Worm (Caenorhabditis elegans) whole organism, L1 larva: Measurements from ENCODE around the gene T05A8.11.
A peak's percentile ranks its signal among the peaks of the same experiment; 100 is the strongest.

Source experiments
- C04F5.9 ChIP-seq: sonication (generic microtip); optimal IDR thresholded peaks from 2 replicates; lab custom pipeline; 2016; ENCODE audit warnings: missing genetic modification characterization, missing compliant biosample characterization
- C34B4.2 ChIP-seq: sonication (generic microtip); optimal IDR thresholded peaks from 2 replicates; lab custom pipeline; 2017; ENCODE audit warnings: mild to moderate bottlenecking, missing genetic modification characterization, missing compliant biosample characterization
- ama-1 ChIP-seq: fragments of 150-350 bp; optimal IDR thresholded peaks from 2 replicates; lab custom pipeline; 2014
- ceh-8 ChIP-seq: fragments of 200-800 bp; sonication (Bioruptor generic); optimal IDR thresholded peaks from 2 replicates; lab custom pipeline; 2018; ENCODE audit warnings: mild to moderate bottlenecking, missing genetic modification characterization, moderate library complexity, missing compliant biosample characterization
- dpl-1 ChIP-seq, 3 experiments: fragments of 150-350 bp in 2 of 3; sonication (generic microtip) in 1 of 3; optimal IDR thresholded peaks; 2 replicates each; lab custom pipeline; 2014 to 2017; ENCODE audit warnings: missing biosample characterization in 3 of 3, missing genetic modification characterization in 3 of 3, missing genetic modification reagents in 3 of 3
- dsc-1 ChIP-seq: sonication (generic microtip); optimal IDR thresholded peaks from 2 replicates; lab custom pipeline; 2016; ENCODE audit warnings: mild to moderate bottlenecking, missing genetic modification characterization, missing compliant biosample characterization
- efl-1 ChIP-seq, 4 experiments: fragments of 150-350 bp; optimal IDR thresholded peaks in 3 of 4; peaks in 1 of 4; 1 replicate in 1 of 4; 2 replicates in 3 of 4; lab custom pipeline; 2014; ENCODE audit warnings: missing biosample characterization in 2 of 4, missing genetic modification characterization in 2 of 4, missing genetic modification reagents in 2 of 4
- fkh-4 ChIP-seq: sonication (generic microtip); optimal IDR thresholded peaks from 2 replicates; lab custom pipeline; 2016; ENCODE audit warnings: missing compliant biosample characterization, missing genetic modification characterization, borderline replicate concordance
- grh-1 ChIP-seq: fragments of 200-800 bp; sonication (Bioruptor generic); IDR thresholded peaks from 2 replicates; pipeline ENCODE4 v1.3.6; 2022; ENCODE audit warnings: missing genetic modification reagents, missing genetic modification characterization, missing compliant biosample characterization
- hlh-4 ChIP-seq: sonication (generic microtip); optimal IDR thresholded peaks from 2 replicates; lab custom pipeline; 2016; ENCODE audit warnings: mild to moderate bottlenecking, missing genetic modification characterization, missing compliant biosample characterization
- irx-1 ChIP-seq: sonication (generic microtip); optimal IDR thresholded peaks from 2 replicates; lab custom pipeline; 2016; ENCODE audit warnings: missing genetic modification characterization, missing compliant biosample characterization
- lin-13 ChIP-seq: fragments of 150-350 bp; optimal IDR thresholded peaks from 2 replicates; lab custom pipeline; 2014; ENCODE audit warnings: missing biosample characterization, missing genetic modification reagents, missing genetic modification characterization
- lin-14 ChIP-seq: fragments of 200-800 bp; sonication (Bioruptor generic); optimal IDR thresholded peaks from 2 replicates; lab custom pipeline; 2018; ENCODE audit warnings: mild to moderate bottlenecking, missing genetic modification characterization, moderate library complexity, missing compliant biosample characterization
- lin-39 ChIP-seq: fragments of 150-350 bp; optimal IDR thresholded peaks from 2 replicates; lab custom pipeline; 2014; ENCODE audit warnings: missing biosample characterization, missing genetic modification reagents, missing genetic modification characterization
- lir-3 ChIP-seq: sonication (generic microtip); optimal IDR thresholded peaks from 2 replicates; lab custom pipeline; 2016; ENCODE audit warnings: mild to moderate bottlenecking, missing genetic modification characterization, moderate library complexity, missing compliant biosample characterization; ENCODE audit not compliant: poor library complexity
- mef-2 ChIP-seq: fragments of 150-350 bp; optimal IDR thresholded peaks from 2 replicates; lab custom pipeline; 2014; ENCODE audit warnings: missing biosample characterization, missing genetic modification characterization
- mep-1 ChIP-seq: fragments of 150-350 bp; optimal IDR thresholded peaks from 2 replicates; lab custom pipeline; 2014; ENCODE audit warnings: missing biosample characterization, missing genetic modification characterization
- nhr-12 ChIP-seq: sonication (generic microtip); optimal IDR thresholded peaks from 2 replicates; lab custom pipeline; 2017; ENCODE audit warnings: missing biosample characterization, missing genetic modification characterization
- nhr-19 ChIP-seq: fragments of 200-800 bp; sonication (Bioruptor generic); conservative IDR thresholded peaks from 2 replicates; pipeline ENCODE4 v1.3.6; 2022; ENCODE audit warnings: missing genetic modification characterization, missing compliant biosample characterization
- nhr-20 ChIP-seq: sonication (generic microtip); optimal IDR thresholded peaks from 2 replicates; lab custom pipeline; 2016; ENCODE audit warnings: mild to moderate bottlenecking, missing genetic modification characterization, missing compliant biosample characterization
- nhr-28 ChIP-seq: fragments of 150-350 bp; optimal IDR thresholded peaks from 2 replicates; lab custom pipeline; 2014; ENCODE audit warnings: missing biosample characterization, missing genetic modification characterization
- nhr-85 ChIP-seq: sonication (generic microtip); peaks from one replicate; lab custom pipeline; 2016; ENCODE audit warnings: missing genetic modification characterization, inconsistent platforms, missing compliant biosample characterization
- skn-1 ChIP-seq: fragments of 150-350 bp; optimal IDR thresholded peaks from 2 replicates; lab custom pipeline; 2014; ENCODE audit warnings: missing biosample characterization, missing genetic modification characterization
- snpc-4 ChIP-seq: fragments of 150-350 bp; optimal IDR thresholded peaks from 2 replicates; lab custom pipeline; 2014; ENCODE audit warnings: missing biosample characterization, missing genetic modification characterization
- sptf-1 ChIP-seq: fragments of 150-350 bp; optimal IDR thresholded peaks from 2 replicates; lab custom pipeline; 2014; ENCODE audit warnings: missing biosample characterization, missing genetic modification characterization
- swsn-7 ChIP-seq: sonication (generic microtip); optimal IDR thresholded peaks from 2 replicates; lab custom pipeline; 2016; ENCODE audit warnings: missing genetic modification characterization, missing compliant biosample characterization
- unc-130 ChIP-seq: fragments of 150-350 bp; optimal IDR thresholded peaks from 2 replicates; lab custom pipeline; 2017; ENCODE audit warnings: missing biosample characterization, missing genetic modification characterization, inconsistent platforms
- unc-30 ChIP-seq: sonication (generic microtip); optimal IDR thresholded peaks from 2 replicates; lab custom pipeline; 2017; ENCODE audit warnings: missing biosample characterization, missing genetic modification characterization
- unc-62 ChIP-seq: fragments of 150-350 bp; optimal IDR thresholded peaks from 2 replicates; lab custom pipeline; 2014; ENCODE audit warnings: missing biosample characterization, missing genetic modification reagents, missing genetic modification characterization
- unc-98 ChIP-seq: fragments of 200-800 bp; sonication (Bioruptor generic); IDR thresholded peaks from 2 replicates; pipeline ENCODE4 v1.3.6; 2022; ENCODE audit warnings: missing genetic modification characterization, missing compliant biosample characterization
- vab-15 ChIP-seq: sonication (generic microtip); optimal IDR thresholded peaks from 2 replicates; lab custom pipeline; 2017; ENCODE audit warnings: missing genotype, mild to moderate bottlenecking, missing genetic modification characterization, missing compliant biosample characterization
- ztf-11 ChIP-seq, 2 experiments: sonication (generic microtip); optimal IDR thresholded peaks; 2 replicates each; lab custom pipeline; 2016 to 2017; ENCODE audit warnings: missing genetic modification characterization in 2 of 2, missing biosample characterization in 1 of 2, missing compliant biosample characterization in 1 of 2

The T05A8.11 gene

ce11 chrII:2747956-2748621 lies 22.6 kb upstream of the T05A8.11 start (continued):
- TF ChIP-seq efl-1 (optimal IDR thresholded peaks at IDR 0.05; lab: Kevin White, UChicago) (peak; percentile 54 to 64), efl-1 (GFP tag; optimal IDR thresholded peaks at IDR 0.05 in 1 of 2; lab: Kevin White, UChicago) (peak in 1 of 2 experiments; percentile 18), lin-39 (tag; lab: Kevin White, UChicago) (no peak), unc-98 (GFP tag; lab: Robert Waterston, UW) (no peak), dpl-1 (GFP tag; optimal IDR thresholded peaks at IDR 0.05; lab: Kevin White, UChicago) (peak in 2 of 3 experiments; percentile 10 to 11), C04F5.9 (tag; lab: Kevin White, UChicago) (no peak), skn-1 (peak; percentile 9), unc-62 (GFP tag; lab: Kevin White, UChicago) (no peak), vab-15 (tag; lab: Kevin White, UChicago) (no peak), swsn-7 (tag; lab: Kevin White, UChicago) (peak; percentile 53)
- TF ChIP-seq, all 84 proteins: peak for 30

ce11 chrII:2742251-2742650 lies 16.8 kb upstream of the T05A8.11 start, which contains the start of gene T05A8.7:
Gene T05A8.7 (minus strand): TSS chrII:2742351.
- TF ChIP-seq nhr-28 (tag; lab: Kevin White, UChicago) (no peak), unc-98 (GFP tag; lab: Robert Waterston, UW) (no peak), lin-14 (no peak), mep-1 (tag; lab: Kevin White, UChicago) (no peak), lin-39 (tag; lab: Kevin White, UChicago) (no peak), nhr-12 (tag; lab: Kevin White, UChicago) (no peak), irx-1 (no peak), lin-13 (GFP tag; lab: Kevin White, UChicago) (no peak), hlh-4 (tag; lab: Kevin White, UChicago) (no peak), sptf-1 (tag; lab: Kevin White, UChicago) (no peak), nhr-85 (tag; lab: Kevin White, UChicago) (no peak), ama-1 (lab: Kevin White, UChicago) (no peak), unc-30 (tag; lab: Kevin White, UChicago) (no peak), ztf-11 (tag; optimal IDR thresholded peaks at IDR 0.05; lab: Kevin White, UChicago) (no peak)

ce11 chrII:2741405-2741804 lies 15.9 kb upstream of the T05A8.11 start:
- TF ChIP-seq C34B4.2 (tag; lab: Kevin White, UChicago) (no peak), ceh-8 (GFP tag; lab: Kevin White, UChicago) (peak; percentile 21), lir-3 (tag; lab: Kevin White, UChicago) (no peak)

ce11 chrII:2739619-2740018 lies 14.2 kb upstream of the T05A8.11 start, which contains the start of gene T05A8.6:
Gene T05A8.6 (minus strand): TSS chrII:2739719.
- TF ChIP-seq mep-1 (tag; lab: Kevin White, UChicago) (no peak), nhr-20 (tag; lab: Kevin White, UChicago) (no peak), mef-2 (no peak), unc-62 (GFP tag; lab: Kevin White, UChicago) (no peak), unc-130 (tag; lab: Kevin White, UChicago) (no peak), nhr-19 (GFP tag; lab: Robert Waterston, UW) (no peak), fkh-4 (no peak), grh-1 (no peak), dsc-1 (tag; lab: Kevin White, UChicago) (no peak)

ce11 chrII:2736938-2737337 lies 11.5 kb upstream of the T05A8.11 start:
- TF ChIP-seq snpc-4 (tag; lab: Kevin White, UChicago) = no peak
- TF ChIP-seq efl-1 (optimal IDR thresholded peaks at IDR 0.05; lab: Kevin White, UChicago) = no peak
- TF ChIP-seq efl-1 (GFP tag; optimal IDR thresholded peaks at IDR 0.05 in 1 of 2; lab: Kevin White, UChicago) = peak in 1 of 2 experiments; percentile 68
